Worm (Caenorhabditis elegans) whole organism, L1 larva: Measurements from ENCODE around the gene T28H11.7.

Experiments
- ama-1 ChIP-seq: fragments of 150-350 bp; optimal IDR thresholded peaks from 2 replicates; lab custom pipeline; 2014
- ceh-82 ChIP-seq, 3 experiments: fragments of 150-350 bp in 1 of 3; sonication (generic microtip) in 2 of 3; optimal IDR thresholded peaks; 2 replicates each; lab custom pipeline; 2014 to 2017; ENCODE audit warnings: missing biosample characterization in 3 of 3, missing genetic modification characterization in 3 of 3
- elt-3 ChIP-seq, 6 experiments: fragments of 150-350 bp in 1 of 6; sonication (generic microtip); optimal IDR thresholded peaks; 2 replicates each; lab custom pipeline; 2017 to 2018; ENCODE audit warnings: missing biosample characterization in 6 of 6, missing genetic modification characterization in 6 of 6, inconsistent platforms in 1 of 6
- fkh-4 ChIP-seq: sonication (generic microtip); optimal IDR thresholded peaks from 2 replicates; lab custom pipeline; 2016; ENCODE audit warnings: missing compliant biosample characterization, missing genetic modification characterization, borderline replicate concordance
- lin-39 ChIP-seq: fragments of 150-350 bp; optimal IDR thresholded peaks from 2 replicates; lab custom pipeline; 2014; ENCODE audit warnings: missing biosample characterization, missing genetic modification reagents, missing genetic modification characterization
- zag-1 ChIP-seq: fragments of 150-350 bp; optimal IDR thresholded peaks from 2 replicates; lab custom pipeline; 2014; ENCODE audit warnings: missing biosample characterization, missing genetic modification characterization
- ztf-11 ChIP-seq, 2 experiments: sonication (generic microtip); optimal IDR thresholded peaks; 2 replicates each; lab custom pipeline; 2016 to 2017; ENCODE audit warnings: missing genetic modification characterization in 2 of 2, missing biosample characterization in 1 of 2, missing compliant biosample characterization in 1 of 2

ce11 chrIV:4983746-4984145 lies 33.2 kb downstream of the T28H11.7 start, which contains the start of gene clec-176:
- TF ChIP-seq elt-3 (tag; optimal IDR thresholded peaks at IDR 0.05; lab: Kevin White, UChicago) (no peak), lin-39 (no peak), zag-1 (tag; lab: Kevin White, UChicago) (no peak), ama-1 (lab: Kevin White, UChicago) (no peak), fkh-4 (no peak), ztf-11 (tag; optimal IDR thresholded peaks at IDR 0.05; lab: Kevin White, UChicago) (no peak), ceh-82 (tag; optimal IDR thresholded peaks at IDR 0.05; lab: Kevin White, UChicago) (no peak)
